Fruit fly (Drosophila melanogaster) whole organism: Measurements from ENCODE around the gene p24-1.

Experiments
- CG8478 ChIP-seq: fragments of >200 bp; optimal IDR thresholded peaks from 2 replicates; lab custom pipeline; 2018; ENCODE audit warnings: inconsistent platforms
- Dll ChIP-seq: fragments of >200 bp; optimal IDR thresholded peaks from 2 replicates; lab custom pipeline; 2017
- EcR ChIP-seq, 2 experiments: fragments of >200 bp; optimal IDR thresholded peaks; 2 replicates each; lab custom pipeline; 2017; ENCODE audit warnings: missing biosample characterization in 2 of 2, missing genetic modification characterization in 2 of 2, missing genetic modification reagents in 2 of 2
- pan ChIP-seq: fragments of >200 bp; optimal IDR thresholded peaks from 2 replicates; lab custom pipeline; 2017
- psq ChIP-seq: fragments of >200 bp; optimal IDR thresholded peaks from 2 replicates; lab custom pipeline; 2017
- usp ChIP-seq: fragments of >200 bp; optimal IDR thresholded peaks from 2 replicates; lab custom pipeline; 2017; ENCODE audit warnings: missing biosample characterization, missing genetic modification characterization, mixed read lengths

dm6 chrX:11818047-11818766 lies 34.1 kb downstream of the p24-1 start:
- TF ChIP-seq usp (GFP tag; lab: Kevin White, UChicago) (no peak), CG8478 (no peak), Dll (lab: Kevin White, UChicago) (no peak), pan (lab: Kevin White, UChicago) (no peak), EcR (GFP tag; optimal IDR thresholded peaks at IDR 0.05; lab: Kevin White, UChicago) (no peak), psq (lab: Kevin White, UChicago) (no peak)
